Worm (Caenorhabditis elegans): ENCODE measurements around the gene cyp-13A7.

Gene cyp-13A7

DNA sequence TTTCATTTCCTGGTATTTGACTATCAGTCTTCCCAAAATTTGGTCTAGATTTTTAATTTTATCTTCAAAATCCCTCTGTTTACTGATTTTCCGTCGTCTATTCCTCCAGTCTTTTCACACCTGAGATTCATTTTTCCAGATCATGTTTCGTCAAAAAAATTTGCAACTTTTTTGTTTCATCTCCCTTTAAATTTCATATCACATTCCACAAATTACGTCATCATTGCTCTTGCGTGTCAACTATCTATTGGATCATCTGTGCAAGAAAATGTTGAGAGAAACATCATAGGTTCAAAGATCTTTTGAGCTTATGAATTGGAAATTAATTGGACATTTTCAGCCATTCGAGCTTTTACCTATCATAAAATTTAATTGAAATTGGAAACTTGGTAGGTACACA is 44.0 kb upstream of the cyp-13A7 start:
- TF ChIP-seq lin-13 (GFP tag; optimal IDR thresholded peaks at IDR 0.05): no peak
- no peak for TF ChIP-seq fos-1 (tag; optimal IDR thresholded peaks at IDR 0.05)
- TF ChIP-seq blmp-1 (tag; optimal IDR thresholded peaks at IDR 0.05; ENCODE audit: insufficient read depth): no peak
- TF ChIP-seq sma-9 (GFP tag; optimal IDR thresholded peaks at IDR 0.05): peak; percentile 9
- TF ChIP-seq sma-9 (tag; optimal IDR thresholded peaks at IDR 0.05): no peak
- TF ChIP-seq crh-2 (tag; optimal IDR thresholded peaks at IDR 0.05): no peak

DNA sequence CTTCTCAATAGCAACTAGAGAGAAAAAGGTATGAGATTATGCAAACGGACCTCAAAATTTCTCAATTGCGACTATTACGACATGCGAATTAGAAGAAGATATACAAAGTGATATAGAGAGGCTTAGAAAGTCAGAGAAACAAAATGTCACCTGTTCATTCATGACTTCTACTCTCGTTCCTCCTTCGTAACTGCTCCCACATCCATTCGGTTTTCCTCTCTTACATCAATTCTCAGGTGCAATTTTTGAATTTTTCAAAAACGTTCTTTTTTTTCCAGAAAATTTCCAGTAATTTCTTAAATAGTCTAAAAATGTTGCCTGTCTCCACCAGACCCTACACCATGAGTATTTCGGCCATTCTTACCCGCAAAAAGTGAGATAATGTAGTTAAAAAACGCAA is 38.7 kb upstream of the cyp-13A7 start:
- no peak for TF ChIP-seq aly-2 (tag; optimal IDR thresholded peaks at IDR 0.05)
- no peak for TF ChIP-seq sma-9 (GFP tag; optimal IDR thresholded peaks at IDR 0.05)
- TF ChIP-seq sma-9 (tag; optimal IDR thresholded peaks at IDR 0.05): no peak
- TF ChIP-seq sma-3 (GFP tag; optimal IDR thresholded peaks at IDR 0.05): no peak
- no peak for TF ChIP-seq lsy-2 (tag; optimal IDR thresholded peaks at IDR 0.05)
- no peak for TF ChIP-seq crh-2 (tag; optimal IDR thresholded peaks at IDR 0.05)
- TF ChIP-seq zag-1 (tag; optimal IDR thresholded peaks at IDR 0.05): no peak
- no peak for TF ChIP-seq nhr-129 (tag; optimal IDR thresholded peaks at IDR 0.05)
- TF ChIP-seq unc-55 (GFP tag; optimal IDR thresholded peaks at IDR 0.05): no peak
- no peak for TF ChIP-seq nhr-12 (tag; optimal IDR thresholded peaks at IDR 0.05)

DNA sequence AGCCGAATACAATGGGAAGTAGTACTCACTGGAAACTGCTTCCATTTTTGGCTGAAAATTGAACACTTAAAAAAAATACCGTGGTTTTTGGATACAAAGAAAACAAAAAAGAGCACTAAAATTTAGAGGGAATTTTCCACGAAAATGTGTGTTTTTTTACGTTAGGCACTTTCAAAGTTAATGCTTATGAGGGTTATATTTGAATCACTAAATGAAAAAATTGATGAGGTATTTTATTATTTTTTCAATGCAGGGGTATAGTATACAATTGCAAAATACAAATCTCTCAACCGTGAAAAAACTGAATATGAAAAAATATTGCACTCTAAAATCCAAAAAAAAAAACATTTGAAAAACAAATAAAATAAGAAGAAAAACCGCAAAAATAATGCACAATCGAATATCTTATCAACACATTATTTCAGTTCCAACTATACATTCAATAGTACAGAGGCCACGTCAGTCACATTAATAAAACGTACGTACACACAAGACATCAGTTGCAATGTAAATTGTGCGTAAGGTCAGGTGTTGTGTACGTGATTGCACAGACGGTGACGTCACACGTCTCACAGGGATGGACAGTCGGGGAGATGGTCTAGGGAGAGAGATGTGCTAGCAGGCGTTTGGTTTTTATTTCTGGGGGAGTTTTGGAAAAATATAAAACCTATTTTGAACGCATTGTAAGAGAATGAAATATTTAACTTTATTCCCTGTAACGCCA is 33.5 kb upstream of the cyp-13A7 start, which contains the start of gene aqp-10:
aqp-10 (minus strand) TSS at position 51 of the 724 bp plus-strand sequence.
- TF ChIP-seq nhr-77 (tag; optimal IDR thresholded peaks at IDR 0.05): no peak
- TF ChIP-seq nhr-129 (tag; optimal IDR thresholded peaks at IDR 0.05): peak; percentile 29
- peak; percentile 53 for TF ChIP-seq C34F6.9 (tag; optimal IDR thresholded peaks at IDR 0.05)
- no peak for TF ChIP-seq aly-2 (tag; optimal IDR thresholded peaks at IDR 0.05)
- peak; percentile 75 for TF ChIP-seq fos-1 (tag; optimal IDR thresholded peaks at IDR 0.05)
- no peak for TF ChIP-seq alr-1 (tag; optimal IDR thresholded peaks at IDR 0.05)
- TF ChIP-seq nhr-12 (tag; optimal IDR thresholded peaks at IDR 0.05): no peak
- no peak for TF ChIP-seq unc-55 (GFP tag; optimal IDR thresholded peaks at IDR 0.05)
- TF ChIP-seq elt-3 (tag; optimal IDR thresholded peaks at IDR 0.05): no peak
- TF ChIP-seq F13H6.1 (tag; optimal IDR thresholded peaks at IDR 0.05): peak; percentile 63
- no peak for TF ChIP-seq lin-13 (GFP tag; optimal IDR thresholded peaks at IDR 0.05)
- TF ChIP-seq nhr-6 (tag; optimal IDR thresholded peaks at IDR 0.05): no peak
- TF ChIP-seq Y55F3AM.14 (GFP tag; optimal IDR thresholded peaks at IDR 0.05): no peak
- TF ChIP-seq nhr-23 (tag; optimal IDR thresholded peaks at IDR 0.05): no peak
- TF ChIP-seq gmeb-1 (tag; optimal IDR thresholded peaks at IDR 0.05): peak; percentile 63
- TF ChIP-seq ceh-16 (tag; optimal IDR thresholded peaks at IDR 0.05): no peak
- TF ChIP-seq snpc-4 (tag; optimal IDR thresholded peaks at IDR 0.05): no peak
- TF ChIP-seq ama-1 (optimal IDR thresholded peaks at IDR 0.05): no peak
- no peak for TF ChIP-seq ztf-11 (tag; optimal IDR thresholded peaks at IDR 0.05)
- TF ChIP-seq unc-62 (GFP tag; optimal IDR thresholded peaks at IDR 0.05): no peak
- TF ChIP-seq mab-5 (tag; optimal IDR thresholded peaks at IDR 0.05): no peak
- peak; percentile 81 for TF ChIP-seq crh-2 (tag; optimal IDR thresholded peaks at IDR 0.05)
- peak; percentile 23 for TF ChIP-seq nhr-25 (tag; optimal IDR thresholded peaks at IDR 0.05)
- no peak for TF ChIP-seq ztf-4 (tag; optimal IDR thresholded peaks at IDR 0.05)
- TF ChIP-seq nhr-21 (tag; optimal IDR thresholded peaks at IDR 0.05): no peak
- TF ChIP-seq peb-1 (tag; optimal IDR thresholded peaks at IDR 0.05): no peak
- no peak for TF ChIP-seq lin-11 (tag; optimal IDR thresholded peaks at IDR 0.05)
- no peak for TF ChIP-seq nhr-11 (tag; optimal IDR thresholded peaks at IDR 0.05)
- TF ChIP-seq blmp-1 (tag; optimal IDR thresholded peaks at IDR 0.05; ENCODE audit: insufficient read depth): no peak
- TF ChIP-seq lin-39 (tag; optimal IDR thresholded peaks at IDR 0.05): no peak
- peak; percentile 71 for TF ChIP-seq sma-9 (GFP tag; optimal IDR thresholded peaks at IDR 0.05)
- no peak for TF ChIP-seq sma-9 (tag; optimal IDR thresholded peaks at IDR 0.05)
- no peak for TF ChIP-seq unc-39 (tag; optimal IDR thresholded peaks at IDR 0.05)
- no peak for TF ChIP-seq zag-1 (tag; optimal IDR thresholded peaks at IDR 0.05)
- TF ChIP-seq R02D3.7 (tag; optimal IDR thresholded peaks at IDR 0.05): no peak
- no peak for TF ChIP-seq nhr-10 (tag; optimal IDR thresholded peaks at IDR 0.05)
- peak; percentile 45 to 76 for TF ChIP-seq lsy-2 (tag; optimal IDR thresholded peaks at IDR 0.05)
- peak; percentile 1 for TF ChIP-seq sem-4 (tag; optimal IDR thresholded peaks at IDR 0.05)
- TF ChIP-seq nhr-237 (tag; optimal IDR thresholded peaks at IDR 0.05): no peak
- TF ChIP-seq ztf-1 (GFP tag; conservative IDR thresholded peaks at IDR 0.05): no peak
- peak; percentile 50 for TF ChIP-seq sma-3 (GFP tag; optimal IDR thresholded peaks at IDR 0.05)
- TF ChIP-seq mdl-1 (tag; optimal IDR thresholded peaks at IDR 0.05): no peak
- TF ChIP-seq dmd-4 (tag; optimal IDR thresholded peaks at IDR 0.05): no peak
- TF ChIP-seq egl-27 (tag; optimal IDR thresholded peaks at IDR 0.05): no peak
- TF ChIP-seq mbf-1 (tag; optimal IDR thresholded peaks at IDR 0.05): no peak

Data from whole organism, L2 larva.